Fruit fly (Drosophila melanogaster) whole organism: Measurements from ENCODE around the gene CG31730.

Experiments
- CG8478 ChIP-seq: fragments of >200 bp; optimal IDR thresholded peaks from 2 replicates; lab custom pipeline; 2018; ENCODE audit warnings: inconsistent platforms
- Dll ChIP-seq: fragments of >200 bp; optimal IDR thresholded peaks from 2 replicates; lab custom pipeline; 2017
- pan ChIP-seq: fragments of >200 bp; optimal IDR thresholded peaks from 2 replicates; lab custom pipeline; 2017
- psq ChIP-seq: fragments of >200 bp; optimal IDR thresholded peaks from 2 replicates; lab custom pipeline; 2017
- usp ChIP-seq: fragments of >200 bp; optimal IDR thresholded peaks from 2 replicates; lab custom pipeline; 2017; ENCODE audit warnings: missing biosample characterization, missing genetic modification characterization, mixed read lengths

- TF ChIP-seq CG8478 (no peak), pan (no peak), usp (GFP tag; lab: Kevin White, UChicago) (no peak), psq (no peak), Dll (no peak)
Measured at dm6 chr2L:13244759-13245308, 14.7 kb downstream of the CG31730 start.
